Worm (Caenorhabditis elegans) whole organism, L2 larva: ENCODE results near the gene K05F1.9.

ENCODE experiments used
- C34F6.9 ChIP-seq: fragments of 150-350 bp; optimal IDR thresholded peaks from 2 replicates; lab custom pipeline; 2014; ENCODE audit warnings: missing biosample characterization, missing genetic modification characterization
- F13H6.1 ChIP-seq: sonication (generic microtip); optimal IDR thresholded peaks from 2 replicates; lab custom pipeline; 2016; ENCODE audit warnings: missing genetic modification characterization, missing compliant biosample characterization
- R02D3.7 ChIP-seq: fragments of 150-350 bp; optimal IDR thresholded peaks from 2 replicates; lab custom pipeline; 2014; ENCODE audit warnings: missing biosample characterization, missing genetic modification characterization
- Y55F3AM.14 ChIP-seq: fragments of 200-800 bp; sonication (Bioruptor generic); optimal IDR thresholded peaks from 2 replicates; lab custom pipeline; 2018; ENCODE audit warnings: mild to moderate bottlenecking, missing genetic modification characterization, missing compliant biosample characterization
- ZK546.5 ChIP-seq: sonication (generic microtip); optimal IDR thresholded peaks from 2 replicates; lab custom pipeline; 2017; ENCODE audit warnings: missing biosample characterization, missing genetic modification characterization
- aly-2 ChIP-seq: fragments of 150-350 bp; optimal IDR thresholded peaks from 2 replicates; lab custom pipeline; 2014; ENCODE audit warnings: missing biosample characterization, missing genetic modification characterization
- ama-1 ChIP-seq: fragments of 150-350 bp; optimal IDR thresholded peaks from 2 replicates; lab custom pipeline; 2018; ENCODE audit warnings: inconsistent platforms
- blmp-1 ChIP-seq: sonication (generic microtip); optimal IDR thresholded peaks from 2 replicates; lab custom pipeline; 2017; ENCODE audit warnings: missing genetic modification characterization, mild to moderate bottlenecking, missing compliant biosample characterization, antibody characterized with exemption, moderate library complexity; ENCODE audit not compliant: insufficient read depth
- ceh-16 ChIP-seq: fragments of 150-350 bp; optimal IDR thresholded peaks from 2 replicates; lab custom pipeline; 2014; ENCODE audit warnings: missing biosample characterization, missing genetic modification characterization
- ceh-82 ChIP-seq: fragments of 150-350 bp; optimal IDR thresholded peaks from 2 replicates; lab custom pipeline; 2014; ENCODE audit warnings: missing biosample characterization, missing genetic modification characterization
- crh-2 ChIP-seq: sonication (generic microtip); optimal IDR thresholded peaks from 2 replicates; lab custom pipeline; 2017; ENCODE audit warnings: missing biosample characterization, missing genetic modification characterization
- dmd-4 ChIP-seq: sonication (generic microtip); optimal IDR thresholded peaks from 2 replicates; lab custom pipeline; 2017; ENCODE audit warnings: missing biosample characterization, missing genetic modification characterization
- egl-27 ChIP-seq: sonication (generic microtip); optimal IDR thresholded peaks from 3 replicates; lab custom pipeline; 2017; ENCODE audit warnings: missing biosample characterization, missing genetic modification reagents, missing genetic modification characterization
- elt-1 ChIP-seq: fragments of 150-350 bp; optimal IDR thresholded peaks from 2 replicates; lab custom pipeline; 2014; ENCODE audit warnings: missing biosample characterization, missing genetic modification characterization
- elt-3 ChIP-seq: sonication (generic microtip); optimal IDR thresholded peaks from 2 replicates; lab custom pipeline; 2017; ENCODE audit warnings: missing biosample characterization, missing genetic modification characterization
- fos-1 ChIP-seq: fragments of 150-350 bp; optimal IDR thresholded peaks from 2 replicates; lab custom pipeline; 2014; ENCODE audit warnings: missing biosample characterization, missing genetic modification characterization
- gmeb-1 ChIP-seq: fragments of 150-350 bp; optimal IDR thresholded peaks from 2 replicates; lab custom pipeline; 2014; ENCODE audit warnings: missing biosample characterization, missing genetic modification characterization
- lin-11 ChIP-seq: fragments of 150-350 bp; sonication (generic microtip); optimal IDR thresholded peaks from 2 replicates; lab custom pipeline; 2014; ENCODE audit warnings: missing biosample characterization, missing genetic modification characterization, inconsistent platforms, mixed read lengths
- lin-13 ChIP-seq: fragments of 150-350 bp; optimal IDR thresholded peaks from 2 replicates; lab custom pipeline; 2014; ENCODE audit warnings: missing biosample characterization, missing genetic modification reagents, missing genetic modification characterization
- lin-39 ChIP-seq: fragments of 150-350 bp; optimal IDR thresholded peaks from 2 replicates; lab custom pipeline; 2014; ENCODE audit warnings: missing biosample characterization, missing genetic modification reagents, missing genetic modification characterization
- lsy-2 ChIP-seq, 2 experiments: fragments of 150-350 bp in 1 of 2; sonication (generic microtip) in 1 of 2; optimal IDR thresholded peaks; 2 replicates each; lab custom pipeline; 2014 to 2017; ENCODE audit warnings: missing biosample characterization in 2 of 2, missing genetic modification characterization in 2 of 2
- mab-5 ChIP-seq: fragments of 150-350 bp; optimal IDR thresholded peaks from 2 replicates; lab custom pipeline; 2014; ENCODE audit warnings: missing biosample characterization, missing genetic modification characterization
- mbf-1 ChIP-seq: sonication (generic microtip); optimal IDR thresholded peaks from 2 replicates; lab custom pipeline; 2017; ENCODE audit warnings: missing biosample characterization, missing genetic modification characterization
- mdl-1 ChIP-seq, 2 experiments: fragments of 150-350 bp in 1 of 2; sonication (generic microtip) in 1 of 2; optimal IDR thresholded peaks; 2 replicates each; lab custom pipeline; 2017; ENCODE audit warnings: missing biosample characterization in 2 of 2, missing genetic modification characterization in 2 of 2
- nhr-10 ChIP-seq: sonication (generic microtip); optimal IDR thresholded peaks from 2 replicates; lab custom pipeline; 2017; ENCODE audit warnings: missing biosample characterization, missing genetic modification characterization
- nhr-11 ChIP-seq: fragments of 150-350 bp; optimal IDR thresholded peaks from 2 replicates; lab custom pipeline; 2014; ENCODE audit warnings: missing biosample characterization, missing genetic modification characterization
- nhr-12 ChIP-seq: fragments of 150-350 bp; optimal IDR thresholded peaks from 2 replicates; lab custom pipeline; 2014; ENCODE audit warnings: missing biosample characterization, missing genetic modification characterization
- nhr-129 ChIP-seq: fragments of 150-350 bp; optimal IDR thresholded peaks from 2 replicates; lab custom pipeline; 2014; ENCODE audit warnings: missing biosample characterization, missing genetic modification characterization
- nhr-23 ChIP-seq: fragments of 150-350 bp; optimal IDR thresholded peaks from 2 replicates; lab custom pipeline; 2014; ENCODE audit warnings: missing biosample characterization, missing genetic modification reagents, missing genetic modification characterization
- nhr-237 ChIP-seq: fragments of 150-350 bp; optimal IDR thresholded peaks from 2 replicates; lab custom pipeline; 2014; ENCODE audit warnings: missing biosample characterization, missing genetic modification characterization
- nhr-25 ChIP-seq: fragments of 150-350 bp; sonication (generic microtip); optimal IDR thresholded peaks from 3 replicates; lab custom pipeline; 2014; ENCODE audit warnings: missing biosample characterization, missing genetic modification characterization
- nhr-6 ChIP-seq: fragments of 150-350 bp; optimal IDR thresholded peaks from 2 replicates; lab custom pipeline; 2014; ENCODE audit warnings: missing biosample characterization, missing genetic modification characterization
- nhr-77 ChIP-seq: fragments of 150-350 bp; optimal IDR thresholded peaks from 2 replicates; lab custom pipeline; 2014; ENCODE audit warnings: missing biosample characterization, missing genetic modification characterization
- peb-1 ChIP-seq: fragments of 150-350 bp; optimal IDR thresholded peaks from 2 replicates; lab custom pipeline; 2014; ENCODE audit warnings: missing biosample characterization, missing genetic modification characterization
- sem-4 ChIP-seq: fragments of 150-350 bp; optimal IDR thresholded peaks from 2 replicates; lab custom pipeline; 2014; ENCODE audit warnings: missing biosample characterization, missing genetic modification reagents, missing genetic modification characterization
- skn-1 ChIP-seq: sonication (generic microtip); optimal IDR thresholded peaks from 2 replicates; lab custom pipeline; 2017; ENCODE audit warnings: missing biosample characterization, missing genetic modification characterization
- sma-3 ChIP-seq: sonication (generic microtip); optimal IDR thresholded peaks from 2 replicates; lab custom pipeline; 2016; ENCODE audit warnings: missing genetic modification reagents, missing genetic modification characterization, missing compliant biosample characterization
- sma-9 ChIP-seq, 2 experiments: fragments of 150-350 bp in 1 of 2; sonication (generic microtip) in 1 of 2; optimal IDR thresholded peaks; 2 replicates each; lab custom pipeline; 2014 to 2016; ENCODE audit warnings: missing genetic modification characterization in 2 of 2, mild to moderate bottlenecking in 1 of 2, missing biosample characterization in 1 of 2, missing compliant biosample characterization in 1 of 2, missing genetic modification reagents in 1 of 2, moderate library complexity in 1 of 2
- snpc-4 ChIP-seq: fragments of 150-350 bp; optimal IDR thresholded peaks from 2 replicates; lab custom pipeline; 2014; ENCODE audit warnings: missing biosample characterization, missing genetic modification characterization
- unc-39 ChIP-seq: fragments of 150-350 bp; optimal IDR thresholded peaks from 2 replicates; lab custom pipeline; 2014; ENCODE audit warnings: missing biosample characterization, missing genetic modification characterization
- unc-55 ChIP-seq: fragments of 150-350 bp; sonication (generic microtip); optimal IDR thresholded peaks from 3 replicates; lab custom pipeline; 2014; ENCODE audit warnings: missing biosample characterization, missing genetic modification reagents, missing genetic modification characterization
- unc-62 ChIP-seq: fragments of 150-350 bp; optimal IDR thresholded peaks from 2 replicates; lab custom pipeline; 2014; ENCODE audit warnings: missing biosample characterization, missing genetic modification reagents, missing genetic modification characterization
- ztf-1 ChIP-seq: fragments of 200-800 bp; sonication (Bioruptor generic); conservative IDR thresholded peaks from 2 replicates; pipeline ENCODE4 v1.3.6; 2022; ENCODE audit warnings: missing genetic modification characterization, missing compliant biosample characterization
- ztf-11 ChIP-seq: sonication (generic microtip); optimal IDR thresholded peaks from 2 replicates; lab custom pipeline; 2017; ENCODE audit warnings: missing biosample characterization, missing genetic modification characterization
- ztf-4 ChIP-seq: fragments of 150-350 bp; optimal IDR thresholded peaks from 2 replicates; lab custom pipeline; 2014; ENCODE audit warnings: missing biosample characterization, missing genetic modification characterization

Gene K05F1.9

DNA sequence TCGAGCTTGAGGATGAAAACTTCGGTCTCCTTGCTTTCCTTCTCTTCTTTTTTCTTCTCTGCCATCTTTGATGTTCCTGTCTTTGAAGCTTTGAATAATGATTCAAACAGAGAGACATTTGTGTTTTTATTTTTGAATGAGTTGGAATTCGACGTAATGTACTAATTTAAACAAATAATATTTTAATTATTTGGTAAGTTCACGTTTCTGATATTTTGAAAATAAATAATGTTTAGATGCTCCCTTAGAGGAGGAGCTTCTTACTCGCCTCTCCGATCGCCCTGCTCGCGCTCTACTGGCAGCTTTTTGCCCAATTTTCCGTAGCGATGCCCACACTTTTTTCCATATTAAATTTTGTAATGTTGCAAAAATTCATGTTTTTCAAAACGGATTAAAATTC lies at the start of gene K05F1.9, which contains the start of gene K05F1.1:
Gene K05F1.9 (minus strand): TSS at position 101 of the 400 bp plus-strand sequence.
Gene K05F1.1 (plus strand): TSS at position 308 of the 400 bp plus-strand sequence.
- TF ChIP-seq aly-2 (tag; lab: Kevin White, UChicago): no peak
- no peak for TF ChIP-seq dmd-4 (tag; lab: Kevin White, UChicago)
- TF ChIP-seq sem-4 (tag; lab: Kevin White, UChicago): no peak
- TF ChIP-seq fos-1 (tag; lab: Kevin White, UChicago): no peak
- TF ChIP-seq blmp-1 (tag; lab: Kevin White, UChicago): no peak

DNA sequence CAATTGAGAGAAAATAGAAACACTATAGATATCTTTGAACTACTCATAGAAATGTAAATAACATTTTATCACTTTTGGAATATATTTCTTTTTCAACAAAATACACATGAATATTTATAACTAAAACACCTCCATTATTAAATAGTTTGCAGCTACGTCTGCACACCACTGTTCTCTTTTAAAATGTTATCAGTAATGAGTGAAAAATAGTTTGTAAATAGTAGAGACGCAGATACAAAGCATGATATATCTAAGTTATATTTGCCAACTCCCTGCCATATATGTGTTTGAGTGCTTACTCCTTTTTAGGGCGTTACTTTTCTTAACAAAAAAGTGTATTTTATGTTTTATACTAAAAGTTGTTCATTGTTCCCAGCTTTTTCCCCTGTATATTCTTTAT lies 45.2 kb upstream of the K05F1.9 start:
- TF ChIP-seq nhr-10 (no peak), C34F6.9 (tag; lab: Kevin White, UChicago) (no peak), lin-13 (GFP tag; lab: Kevin White, UChicago) (no peak), fos-1 (tag; lab: Kevin White, UChicago) (peak; percentile 25)
- TF ChIP-seq, all 48 proteins: peak for 1

DNA sequence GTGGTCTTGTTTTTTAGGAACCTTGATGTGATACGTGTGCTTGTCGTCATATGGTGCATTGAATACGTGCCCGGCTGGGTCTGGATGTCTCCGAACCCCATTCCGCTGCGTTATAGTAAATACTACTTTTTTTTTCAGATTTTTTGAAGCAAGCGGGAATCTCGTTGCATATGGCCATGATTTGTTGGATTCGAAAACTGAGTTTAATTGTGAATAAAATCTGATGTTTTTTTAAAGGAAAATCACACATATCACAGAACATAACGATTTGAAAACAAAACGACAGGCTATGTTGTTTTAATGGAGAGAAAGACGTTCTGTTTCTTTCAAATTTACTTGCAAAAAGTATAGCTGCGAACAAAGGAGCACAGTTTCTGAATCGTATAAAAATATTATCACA lies 44.5 kb upstream of the K05F1.9 start, which contains the start of the genes ZK1248.17 and H41C03.3:
Gene ZK1248.17 (minus strand): TSS at position 101 of the 400 bp plus-strand sequence.
Gene H41C03.3 (plus strand): TSS at position 337 of the 400 bp plus-strand sequence.
- TF ChIP-seq nhr-77 (tag; lab: Kevin White, UChicago): no peak

DNA sequence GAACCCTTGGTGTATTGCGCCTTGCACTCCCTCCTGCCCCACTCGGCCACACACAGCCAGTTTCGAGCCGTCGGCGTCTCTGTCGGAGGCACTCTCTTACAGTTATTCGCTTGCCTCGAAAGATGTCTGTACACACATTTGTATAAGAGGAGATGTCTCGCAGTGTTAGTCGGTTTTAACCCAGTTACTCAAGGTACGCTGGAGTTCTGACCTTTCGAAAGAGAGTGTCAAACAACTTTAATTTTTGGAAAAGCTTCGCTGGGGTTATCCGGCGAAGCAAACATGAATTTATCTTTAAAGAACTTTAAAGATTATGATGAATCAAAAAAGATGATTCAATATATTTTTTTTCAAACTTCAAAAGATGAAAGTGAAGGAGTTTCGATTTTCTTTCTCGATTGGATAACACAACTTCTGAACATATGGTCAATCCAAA lies 43.7 kb upstream of the K05F1.9 start:
- TF ChIP-seq nhr-129 (peak; percentile 99), nhr-11 (tag; lab: Kevin White, UChicago) (peak; percentile 88), nhr-77 (tag; lab: Kevin White, UChicago) (peak; percentile 93), C34F6.9 (tag; lab: Kevin White, UChicago) (peak; percentile 100), lin-13 (GFP tag; lab: Kevin White, UChicago) (peak; percentile 98), Y55F3AM.14 (peak; percentile 97), lsy-2 (tag; optimal IDR thresholded peaks at IDR 0.05; lab: Kevin White, UChicago) (peak; percentile 97), lin-39 (tag; lab: Kevin White, UChicago) (peak; percentile 96), nhr-237 (tag; lab: Kevin White, UChicago) (peak; percentile 95), ceh-16 (peak; percentile 96), nhr-6 (tag; lab: Kevin White, UChicago) (peak; percentile 98), sem-4 (tag; lab: Kevin White, UChicago) (peak; percentile 99), mdl-1 (tag; optimal IDR thresholded peaks at IDR 0.05; lab: Kevin White, UChicago) (peak; percentile 92 to 93), unc-55 (peak; percentile 99), crh-2 (tag; lab: Kevin White, UChicago) (peak; percentile 99), nhr-12 (tag; lab: Kevin White, UChicago) (peak; percentile 59), gmeb-1 (tag; lab: Kevin White, UChicago) (peak; percentile 95), elt-1 (tag; lab: Kevin White, UChicago) (peak; percentile 45), nhr-23 (no peak), ztf-4 (tag; lab: Kevin White, UChicago) (peak; percentile 99), sma-3 (GFP tag; lab: Kevin White, UChicago) (peak; percentile 99), aly-2 (tag; lab: Kevin White, UChicago) (peak; percentile 94), egl-27 (tag; lab: Kevin White, UChicago) (peak; percentile 99), F13H6.1 (peak; percentile 99), ceh-82 (tag; lab: Kevin White, UChicago) (peak; percentile 90), mab-5 (tag; lab: Kevin White, UChicago) (peak; percentile 98), ZK546.5 (tag; lab: Kevin White, UChicago) (peak; percentile 85), sma-9 (GFP tag; optimal IDR thresholded peaks at IDR 0.05; lab: Kevin White, UChicago) (peak; percentile 98), sma-9 (tag; optimal IDR thresholded peaks at IDR 0.05; lab: Kevin White, UChicago) (peak; percentile 71), lin-11 (tag; lab: Kevin White, UChicago) (peak; percentile 99), ama-1 (lab: Kevin White, UChicago) (peak; percentile 100), blmp-1 (tag; lab: Kevin White, UChicago) (peak; percentile 82), mbf-1 (tag; lab: Kevin White, UChicago) (peak; percentile 64), ztf-1 (0 out of 2 replicates have a peak, but pooled peaks have one; percentile 81), unc-39 (tag; lab: Kevin White, UChicago) (peak; percentile 63), dmd-4 (tag; lab: Kevin White, UChicago) (peak; percentile 79), R02D3.7 (peak; percentile 83), peb-1 (tag; lab: Kevin White, UChicago) (no peak), skn-1 (tag; lab: Kevin White, UChicago) (peak; percentile 81), elt-3 (no peak), ztf-11 (tag; lab: Kevin White, UChicago) (peak; percentile 85), nhr-25 (tag; lab: Kevin White, UChicago) (peak; percentile 99), fos-1 (tag; lab: Kevin White, UChicago) (peak; percentile 98), snpc-4 (peak; percentile 100), unc-62 (peak; percentile 83)
